Worm (Caenorhabditis elegans) whole organism, L1 larva: ENCODE results near the gene C06E1.11.

Source experiments
- alr-1 ChIP-seq: fragments of 200-800 bp; sonication (Bioruptor generic); optimal IDR thresholded peaks from 2 replicates; lab custom pipeline; 2018; ENCODE audit warnings: borderline replicate concordance, mild to moderate bottlenecking, missing genetic modification characterization, missing compliant biosample characterization
- aly-2 ChIP-seq: fragments of 150-350 bp; optimal IDR thresholded peaks from 2 replicates; lab custom pipeline; 2014; ENCODE audit warnings: missing biosample characterization, missing genetic modification characterization
- pqm-1 ChIP-seq: sonication (generic microtip); optimal IDR thresholded peaks from 3 replicates; lab custom pipeline; 2017; ENCODE audit warnings: missing biosample characterization, missing genetic modification characterization
- unc-86 ChIP-seq: sonication (generic microtip); optimal IDR thresholded peaks from 2 replicates; lab custom pipeline; 2016; ENCODE audit warnings: missing genetic modification characterization, missing compliant biosample characterization

DNA sequence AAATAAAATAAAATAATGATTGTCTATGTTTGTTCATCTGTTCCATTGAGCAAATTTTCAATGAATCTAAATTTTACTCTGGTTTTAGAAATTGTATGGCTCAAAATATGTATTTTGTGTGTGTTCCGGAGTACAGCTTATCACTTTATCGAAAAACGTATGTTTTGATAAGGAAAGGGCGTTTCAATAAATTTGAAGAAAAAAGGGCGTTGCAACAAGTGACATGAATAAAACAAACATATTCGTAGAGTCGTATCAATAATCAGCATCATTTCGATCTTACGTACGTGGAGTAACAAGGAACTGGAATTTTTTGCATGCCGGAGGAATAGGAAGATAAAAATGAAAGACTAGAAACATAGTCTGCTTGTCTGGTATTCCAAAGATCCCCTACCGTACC, 22.4 kb downstream of the C06E1.11 start:
- TF ChIP-seq pqm-1 (tag; lab: Kevin White, UChicago) (no peak), unc-86 (no peak), alr-1 (tag; lab: Kevin White, UChicago) (no peak), aly-2 (tag; lab: Kevin White, UChicago) (no peak)
